Worm (Caenorhabditis elegans) whole organism, early embryonic: Measurements from ENCODE around the gene ctf-4.

ENCODE experiments used
- B0310.2 ChIP-seq: sonication (generic microtip); optimal IDR thresholded peaks from 2 replicates; lab custom pipeline; 2016; ENCODE audit warnings: mild to moderate bottlenecking, missing genetic modification characterization, missing compliant biosample characterization
- F13C5.2 ChIP-seq: sonication (generic microtip); optimal IDR thresholded peaks from 2 replicates; lab custom pipeline; 2017; ENCODE audit warnings: mild to moderate bottlenecking, missing genetic modification characterization, inconsistent platforms, missing compliant biosample characterization
- aly-1 ChIP-seq: sonication (generic microtip); optimal IDR thresholded peaks from 2 replicates; lab custom pipeline; 2016; ENCODE audit warnings: missing genetic modification characterization, missing compliant biosample characterization
- ama-1 ChIP-seq: fragments of 150-350 bp; optimal IDR thresholded peaks from 2 replicates; lab custom pipeline; 2014
- ceh-13 ChIP-seq: fragments of 200-800 bp; sonication (Bioruptor generic); optimal IDR thresholded peaks from 2 replicates; lab custom pipeline; 2018; ENCODE audit warnings: mild to moderate bottlenecking, missing genetic modification characterization, missing compliant biosample characterization
- ceh-36 ChIP-seq: sonication (generic microtip); optimal IDR thresholded peaks from 2 replicates; lab custom pipeline; 2016; ENCODE audit warnings: missing genetic modification characterization, inconsistent platforms, missing compliant biosample characterization
- ets-7 ChIP-seq: sonication (generic microtip); optimal IDR thresholded peaks from 2 replicates; lab custom pipeline; 2016; ENCODE audit warnings: missing genotype, missing genetic modification characterization, missing compliant biosample characterization
- flt-1 ChIP-seq: fragments of 200-800 bp; sonication (Bioruptor generic); IDR thresholded peaks from 2 replicates; pipeline ENCODE4 v1.3.6; 2022; ENCODE audit warnings: missing genetic modification characterization, missing compliant biosample characterization
- hmbx-1 ChIP-seq: sonication (generic microtip); optimal IDR thresholded peaks from 2 replicates; lab custom pipeline; 2016; ENCODE audit warnings: mild to moderate bottlenecking, missing genetic modification characterization, missing compliant biosample characterization
- hmg-4 ChIP-seq: fragments of 200-800 bp; sonication (Bioruptor generic); optimal IDR thresholded peaks from 2 replicates; lab custom pipeline; 2018; ENCODE audit warnings: mild to moderate bottlenecking, missing genetic modification characterization, missing compliant biosample characterization
- hnd-1 ChIP-seq: sonication (generic microtip); optimal IDR thresholded peaks from 2 replicates; lab custom pipeline; 2016; ENCODE audit warnings: missing genetic modification characterization, missing compliant biosample characterization
- pes-1 ChIP-seq: fragments of 200-800 bp; sonication (Bioruptor generic); IDR thresholded peaks from 2 replicates; pipeline ENCODE4 v1.3.6; 2022; ENCODE audit warnings: missing genetic modification reagents, missing genetic modification characterization, missing compliant biosample characterization
- scrt-1 ChIP-seq: fragments of 200-800 bp; sonication (Bioruptor generic); IDR thresholded peaks from 2 replicates; pipeline ENCODE4 v1.3.6; 2022; ENCODE audit warnings: missing genetic modification characterization, missing compliant biosample characterization
- sea-1 ChIP-seq: fragments of 200-800 bp; sonication (Bioruptor generic); conservative IDR thresholded peaks from 2 replicates; pipeline ENCODE4 v1.3.6; 2022; ENCODE audit warnings: missing genetic modification characterization, missing compliant biosample characterization
- tbx-11 ChIP-seq: fragments of 200-800 bp; sonication (Bioruptor generic); IDR thresholded peaks from 2 replicates; pipeline ENCODE4 v1.3.6; 2022; ENCODE audit warnings: missing genetic modification characterization, missing compliant biosample characterization
- tbx-37 ChIP-seq: fragments of 200-800 bp; sonication (Bioruptor generic); conservative IDR thresholded peaks from 2 replicates; pipeline ENCODE4 v1.3.6; 2022; ENCODE audit warnings: missing genetic modification reagents, missing genetic modification characterization, missing compliant biosample characterization
- tra-4 ChIP-seq: sonication (generic microtip); optimal IDR thresholded peaks from 2 replicates; lab custom pipeline; 2017; ENCODE audit warnings: missing genetic modification characterization, missing compliant biosample characterization

The ctf-4 gene

ce11 chrV:10967594-10968273 lies 2.4 kb upstream of the ctf-4 start:
- TF ChIP-seq tbx-37 (GFP tag; lab: Robert Waterston, UW): no peak

ce11 chrV:10966874-10967273 lies 1.5 kb upstream of the ctf-4 start:
- no peak for TF ChIP-seq aly-1 (tag; lab: Kevin White, UChicago)
- no peak for TF ChIP-seq hnd-1 (tag; lab: Kevin White, UChicago)
- no peak for TF ChIP-seq tbx-37 (GFP tag; lab: Robert Waterston, UW)
- TF ChIP-seq ama-1 (lab: Kevin White, UChicago): no peak
- no peak for TF ChIP-seq tbx-11 (GFP tag; lab: Robert Waterston, UW)
- TF ChIP-seq hmg-4: no peak
- no peak for TF ChIP-seq pes-1
- TF ChIP-seq flt-1 (GFP tag; lab: Robert Waterston, UW): no peak
- no peak for TF ChIP-seq tra-4 (tag; lab: Kevin White, UChicago)
- TF ChIP-seq F13C5.2 (tag; lab: Kevin White, UChicago): no peak
- no peak for TF ChIP-seq B0310.2 (tag; lab: Kevin White, UChicago)
- no peak for TF ChIP-seq ceh-36 (tag; lab: Kevin White, UChicago)

- TF ChIP-seq hnd-1 (tag; lab: Kevin White, UChicago) (no peak), aly-1 (tag; lab: Kevin White, UChicago) (no peak), tbx-11 (GFP tag; lab: Robert Waterston, UW) (no peak), ama-1 (lab: Kevin White, UChicago) (no peak)
Observed at ce11 chrV:10961448-10961870, 3.9 kb downstream of the ctf-4 start.

ce11 chrV:10960544-10960943 lies 4.8 kb downstream of the ctf-4 start, which contains the start of gene vps-36:
Gene vps-36, minus strand, starts transcription at chrV:10960669.
- TF ChIP-seq ama-1 (lab: Kevin White, UChicago) (no peak), sea-1 (GFP tag; lab: Robert Waterston, UW) (no peak), pes-1 (no peak), aly-1 (tag; lab: Kevin White, UChicago) (no peak), flt-1 (GFP tag; lab: Robert Waterston, UW) (no peak), B0310.2 (tag; lab: Kevin White, UChicago) (no peak), hnd-1 (tag; lab: Kevin White, UChicago) (no peak), F13C5.2 (tag; lab: Kevin White, UChicago) (no peak), tra-4 (tag; lab: Kevin White, UChicago) (no peak), tbx-11 (GFP tag; lab: Robert Waterston, UW) (no peak), tbx-37 (GFP tag; lab: Robert Waterston, UW) (no peak), hmbx-1 (tag; lab: Kevin White, UChicago) (no peak), scrt-1 (GFP tag; lab: Robert Waterston, UW) (no peak), hmg-4 (no peak), ceh-13 (GFP tag; lab: Kevin White, UChicago) (no peak)

ce11 chrV:10958322-10958900 lies 6.9 kb downstream of the ctf-4 start, which contains the start of gene pigt-1:
Gene pigt-1, minus strand, starts transcription at chrV:10958821.
- TF ChIP-seq hnd-1 (tag; lab: Kevin White, UChicago) (no peak), ama-1 (lab: Kevin White, UChicago) (peak; percentile 37)

ce11 chrV:10955681-10956476 lies 9.5 kb downstream of the ctf-4 start, which contains the start of gene F17C11.13:
Gene F17C11.13, plus strand, starts transcription at chrV:10955923.
- TF ChIP-seq aly-1 (tag; lab: Kevin White, UChicago) (no peak), flt-1 (GFP tag; lab: Robert Waterston, UW) (no peak), scrt-1 (GFP tag; lab: Robert Waterston, UW) (no peak), F13C5.2 (tag; lab: Kevin White, UChicago) (no peak), sea-1 (GFP tag; lab: Robert Waterston, UW) (no peak), ceh-13 (GFP tag; lab: Kevin White, UChicago) (no peak), tbx-37 (GFP tag; lab: Robert Waterston, UW) (no peak), tra-4 (tag; lab: Kevin White, UChicago) (no peak), hnd-1 (tag; lab: Kevin White, UChicago) (no peak), hmg-4 (no peak), B0310.2 (tag; lab: Kevin White, UChicago) (no peak), ama-1 (lab: Kevin White, UChicago) (no peak), hmbx-1 (tag; lab: Kevin White, UChicago) (no peak), tbx-11 (GFP tag; lab: Robert Waterston, UW) (no peak), pes-1 (no peak), ets-7 (tag; lab: Kevin White, UChicago) (no peak), ceh-36 (tag; lab: Kevin White, UChicago) (no peak)

- TF ChIP-seq aly-1 (tag; lab: Kevin White, UChicago): no peak
- no peak for TF ChIP-seq F13C5.2 (tag; lab: Kevin White, UChicago)
- no peak for TF ChIP-seq ets-7 (tag; lab: Kevin White, UChicago)
- no peak for TF ChIP-seq scrt-1 (GFP tag; lab: Robert Waterston, UW)
- TF ChIP-seq tra-4 (tag; lab: Kevin White, UChicago): no peak
- no peak for TF ChIP-seq ceh-13 (GFP tag; lab: Kevin White, UChicago)
- TF ChIP-seq tbx-11 (GFP tag; lab: Robert Waterston, UW): no peak
- no peak for TF ChIP-seq hmbx-1 (tag; lab: Kevin White, UChicago)
- no peak for TF ChIP-seq hnd-1 (tag; lab: Kevin White, UChicago)
- TF ChIP-seq B0310.2 (tag; lab: Kevin White, UChicago): no peak
Observed at ce11 chrV:10954832-10955231, 10.5 kb downstream of the ctf-4 start, which contains the start of gene F17C11.6. Gene F17C11.6, plus strand, starts transcription at chrV:10955121.
